Fruit fly (Drosophila melanogaster) whole organism, wandering third instar larva: Measurements from ENCODE around the gene janB.

Experiments
- Abd-B ChIP-seq: fragments of >200 bp; optimal IDR thresholded peaks from 2 replicates; lab custom pipeline; 2017; ENCODE audit warnings: missing biosample characterization, missing genetic modification characterization
- CG32264 ChIP-seq: fragments of 200-800 bp; sonication (Bioruptor generic); optimal IDR thresholded peaks from 2 replicates; lab custom pipeline; 2016; ENCODE audit warnings: missing biosample characterization, missing genetic modification characterization
- CG9705 ChIP-seq: fragments of 200-800 bp; sonication (Bioruptor generic); optimal IDR thresholded peaks from 2 replicates; lab custom pipeline; 2018; ENCODE audit warnings: missing biosample characterization, mild to moderate bottlenecking, missing genetic modification characterization
- CrebA ChIP-seq: fragments of 200-800 bp; sonication (Bioruptor generic); optimal IDR thresholded peaks from 2 replicates; lab custom pipeline; 2016; ENCODE audit warnings: missing biosample characterization, mild to moderate bottlenecking, missing genetic modification characterization, borderline replicate concordance
- Dfd ChIP-seq: fragments of >200 bp; optimal IDR thresholded peaks from 2 replicates; lab custom pipeline; 2017; ENCODE audit warnings: missing biosample characterization, missing genetic modification characterization
- Dif ChIP-seq: fragments of 200-275, 200-300 bp; sonication (Bioruptor generic); optimal IDR thresholded peaks from 2 replicates; lab custom pipeline; 2018; ENCODE audit warnings: missing biosample characterization, missing genetic modification characterization; ENCODE audit not compliant: partially characterized antibody
- GATAd ChIP-seq: sonication (Bioruptor generic); optimal IDR thresholded peaks from 2 replicates; lab custom pipeline; 2016; ENCODE audit warnings: missing biosample characterization, missing genetic modification characterization
- HLH106 ChIP-seq: fragments of 200-800 bp; optimal IDR thresholded peaks from 3 replicates; lab custom pipeline; 2019; ENCODE audit warnings: missing biosample characterization, mild to moderate bottlenecking, missing genetic modification characterization, moderate library complexity
- Hnf4 ChIP-seq: fragments of 200-800 bp; sonication (Bioruptor generic); optimal IDR thresholded peaks from 2 replicates; lab custom pipeline; 2016; ENCODE audit warnings: missing biosample characterization, mild to moderate bottlenecking, missing genetic modification characterization
- Hr78 ChIP-seq: fragments of >200 bp; optimal IDR thresholded peaks from 2 replicates; lab custom pipeline; 2017; ENCODE audit warnings: missing biosample characterization, missing genetic modification characterization
- Hr83 ChIP-seq: fragments of 200-300 bp; sonication (Bioruptor generic); optimal IDR thresholded peaks from 2 replicates; lab custom pipeline; 2016; ENCODE audit warnings: missing biosample characterization, mild to moderate bottlenecking, missing genetic modification characterization, moderate library complexity; ENCODE audit not compliant: poor library complexity, severe bottlenecking
- Jra ChIP-seq: sonication (Bioruptor generic); optimal IDR thresholded peaks from 2 replicates; lab custom pipeline; 2016; ENCODE audit warnings: missing biosample characterization, missing genetic modification characterization
- Mio ChIP-seq: sonication (Bioruptor generic); optimal IDR thresholded peaks from 2 replicates; lab custom pipeline; 2016; ENCODE audit warnings: missing biosample characterization, missing genetic modification characterization
- Myc ChIP-seq: fragments of >200 bp; optimal IDR thresholded peaks from 2 replicates; lab custom pipeline; 2017
- N ChIP-seq: fragments of >200 bp; optimal IDR thresholded peaks from 2 replicates; lab custom pipeline; 2018; ENCODE audit warnings: missing biosample characterization, missing external identifiers, missing genetic modification characterization
- OdsH ChIP-seq: fragments of 200-800 bp; sonication (Bioruptor generic); optimal IDR thresholded peaks from 2 replicates; lab custom pipeline; 2016; ENCODE audit warnings: missing biosample characterization, mild to moderate bottlenecking, missing genetic modification characterization
- Rel ChIP-seq, 2 experiments: fragments of 200-800 bp; sonication (Bioruptor generic) in 1 of 2; optimal IDR thresholded peaks; 2 replicates in 1 of 2; 3 replicates in 1 of 2; lab custom pipeline; 2016 to 2019; ENCODE audit warnings: mild to moderate bottlenecking in 2 of 2, missing biosample characterization in 2 of 2, missing genetic modification characterization in 2 of 2, moderate library complexity in 1 of 2
- Sp1 ChIP-seq: fragments of 200-800 bp; sonication (Bioruptor generic); optimal IDR thresholded peaks from 3 replicates; lab custom pipeline; 2019; ENCODE audit warnings: missing biosample characterization, mild to moderate bottlenecking, missing genetic modification characterization, moderate library complexity
- Vsx2 ChIP-seq: fragments of 200-300, 225-300 bp; sonication (Bioruptor generic); optimal IDR thresholded peaks from 2 replicates; lab custom pipeline; 2018; ENCODE audit warnings: missing biosample characterization, missing genetic modification characterization; ENCODE audit not compliant: partially characterized antibody
- br ChIP-seq: fragments of 200-800 bp; sonication (Bioruptor generic); optimal IDR thresholded peaks from 2 replicates; lab custom pipeline; 2016; ENCODE audit warnings: missing biosample characterization, missing genetic modification characterization
- brk ChIP-seq: fragments of 200-800 bp; sonication (Bioruptor generic); optimal IDR thresholded peaks from 2 replicates; lab custom pipeline; 2016; ENCODE audit warnings: missing biosample characterization, mild to moderate bottlenecking, missing genetic modification characterization
- dl ChIP-seq, 2 experiments: fragments of 175-275, 200-275 bp in 1 of 2; fragments of 200-275 bp in 1 of 2; sonication (Bioruptor generic); optimal IDR thresholded peaks; lab custom pipeline; 2018; ENCODE audit warnings: mild to moderate bottlenecking in 2 of 2, missing biosample characterization in 2 of 2, missing genetic modification characterization in 2 of 2, moderate library complexity in 2 of 2; ENCODE audit not compliant: partially characterized antibody in 2 of 2, insufficient read depth in 1 of 2
- dmrt93B ChIP-seq: fragments of 200-800 bp; sonication (Bioruptor generic); optimal IDR thresholded peaks from 2 replicates; lab custom pipeline; 2018; ENCODE audit warnings: missing biosample characterization, mild to moderate bottlenecking, missing genetic modification characterization
- dsf ChIP-seq: sonication (Bioruptor generic); optimal IDR thresholded peaks from 2 replicates; lab custom pipeline; 2016; ENCODE audit warnings: missing biosample characterization, missing genetic modification characterization, borderline replicate concordance
- ey ChIP-seq: fragments of 200-800 bp; sonication (Bioruptor generic); optimal IDR thresholded peaks from 2 replicates; lab custom pipeline; 2016; ENCODE audit warnings: missing biosample characterization, missing genetic modification characterization
- foxo ChIP-seq, 2 experiments: fragments of 200-800 bp; sonication (Bioruptor generic); optimal IDR thresholded peaks; 2 replicates in 1 of 2; 3 replicates in 1 of 2; lab custom pipeline; 2016 to 2017; ENCODE audit warnings: missing biosample characterization in 2 of 2, missing genetic modification characterization in 2 of 2
- fru ChIP-seq: fragments of 200-800 bp; sonication (Bioruptor generic); optimal IDR thresholded peaks from 3 replicates; lab custom pipeline; 2016; ENCODE audit warnings: missing biosample characterization, mild to moderate bottlenecking, missing genetic modification characterization
- h ChIP-seq: fragments of 200-800 bp; sonication (Bioruptor generic); optimal IDR thresholded peaks from 3 replicates; lab custom pipeline; 2016; ENCODE audit warnings: missing biosample characterization, mild to moderate bottlenecking, missing genetic modification characterization
- jim ChIP-seq: fragments of 175-275, 200-325 bp; sonication (Bioruptor generic); optimal IDR thresholded peaks from 2 replicates; lab custom pipeline; 2016; ENCODE audit warnings: missing biosample characterization, mild to moderate bottlenecking, missing genetic modification characterization
- lola ChIP-seq: fragments of >200 bp; optimal IDR thresholded peaks from 2 replicates; lab custom pipeline; 2017; ENCODE audit warnings: missing biosample characterization, missing genetic modification characterization
- pan ChIP-seq: fragments of >200 bp; optimal IDR thresholded peaks from 2 replicates; lab custom pipeline; 2017
- psq ChIP-seq: fragments of 200-800 bp; sonication (Bioruptor generic); optimal IDR thresholded peaks from 3 replicates; lab custom pipeline; 2017; ENCODE audit warnings: missing biosample characterization, mild to moderate bottlenecking, missing genetic modification characterization, moderate library complexity
- rgr ChIP-seq: fragments of 200-800 bp; sonication (Bioruptor generic); optimal IDR thresholded peaks from 3 replicates; lab custom pipeline; 2016; ENCODE audit warnings: missing biosample characterization, mild to moderate bottlenecking, missing genetic modification characterization
- sage ChIP-seq: fragments of 200-800 bp; sonication (Bioruptor generic); optimal IDR thresholded peaks from 2 replicates; lab custom pipeline; 2016; ENCODE audit warnings: missing biosample characterization, mild to moderate bottlenecking, missing genetic modification characterization
- sv ChIP-seq: fragments of 200-800 bp; sonication (Bioruptor generic); optimal IDR thresholded peaks from 3 replicates; lab custom pipeline; 2016; ENCODE audit warnings: missing biosample characterization, missing genetic modification characterization
- tai ChIP-seq: sonication (Bioruptor generic); optimal IDR thresholded peaks from 2 replicates; lab custom pipeline; 2016; ENCODE audit warnings: missing biosample characterization, missing genetic modification characterization
- usp ChIP-seq: fragments of >200 bp; optimal IDR thresholded peaks from 2 replicates; lab custom pipeline; 2017; ENCODE audit warnings: missing biosample characterization, missing genetic modification characterization
- woc ChIP-seq: sonication (Bioruptor generic); optimal IDR thresholded peaks from 2 replicates; lab custom pipeline; 2016; ENCODE audit warnings: missing biosample characterization, mild to moderate bottlenecking, missing genetic modification characterization

The janB gene

dm6 chr3R:30059944-30060343, 21.4 kb upstream of the janB start:
- TF ChIP-seq fru (GFP tag; lab: Kevin White, UChicago) (no peak), Rel (GFP tag; optimal IDR thresholded peaks at IDR 0.05; lab: Kevin White, UChicago) (no peak), Rel (tag; optimal IDR thresholded peaks at IDR 0.05; lab: Kevin White, UChicago) (no peak), CrebA (GFP tag; lab: Kevin White, UChicago) (no peak), Sp1 (GFP tag; lab: Kevin White, UChicago) (no peak), Hr78 (GFP tag; lab: Kevin White, UChicago) (no peak), CG9705 (GFP tag; lab: Kevin White, UChicago) (no peak), GATAd (GFP tag; lab: Kevin White, UChicago) (no peak), Myc (no peak), sv (GFP tag; lab: Kevin White, UChicago) (no peak), dl (GFP tag; optimal IDR thresholded peaks at IDR 0.05; lab: Kevin White, UChicago; ENCODE audit: insufficient read depth in 1 of 2, partially characterized antibody in 2 of 2) (no peak), foxo (GFP tag; optimal IDR thresholded peaks at IDR 0.05; lab: Kevin White, UChicago) (no peak)

dm6 chr3R:30058057-30058868, 19.7 kb upstream of the janB start, which contains the start of gene sima:
TSS of gene sima (plus strand) at chr3R:30058311.
- no peak for TF ChIP-seq jim (GFP tag; lab: Kevin White, UChicago)
- TF ChIP-seq GATAd (GFP tag; lab: Kevin White, UChicago): no peak
- TF ChIP-seq foxo (GFP tag; optimal IDR thresholded peaks at IDR 0.05; lab: Kevin White, UChicago): peak in 1 of 2 experiments; percentile 28
- TF ChIP-seq Jra: no peak
- TF ChIP-seq Hr83: peak; percentile 9
- no peak for TF ChIP-seq Rel (GFP tag; optimal IDR thresholded peaks at IDR 0.05; lab: Kevin White, UChicago)
- peak; percentile 27 for TF ChIP-seq Rel (tag; optimal IDR thresholded peaks at IDR 0.05; lab: Kevin White, UChicago)
- TF ChIP-seq CG9705 (GFP tag; lab: Kevin White, UChicago): no peak
- TF ChIP-seq Dif (GFP tag; lab: Kevin White, UChicago): no peak
- TF ChIP-seq Mio (GFP tag; lab: Kevin White, UChicago): no peak
- TF ChIP-seq dmrt93B (GFP tag; lab: Kevin White, UChicago): no peak
- TF ChIP-seq sv (GFP tag; lab: Kevin White, UChicago): no peak
- TF ChIP-seq psq (GFP tag; lab: Kevin White, UChicago): peak; percentile 96
- no peak for TF ChIP-seq OdsH (GFP tag; lab: Kevin White, UChicago)
- no peak for TF ChIP-seq CG32264 (GFP tag; lab: Kevin White, UChicago)
- TF ChIP-seq Hnf4 (GFP tag; lab: Kevin White, UChicago): peak; percentile 21
- TF ChIP-seq fru (GFP tag; lab: Kevin White, UChicago): no peak
- TF ChIP-seq brk (GFP tag; lab: Kevin White, UChicago): no peak
- TF ChIP-seq rgr (GFP tag; lab: Kevin White, UChicago): peak; percentile 34
- no peak for TF ChIP-seq Myc
- TF ChIP-seq N (GFP tag; lab: Kevin White, UChicago): no peak
- no peak for TF ChIP-seq CrebA (GFP tag; lab: Kevin White, UChicago)
- TF ChIP-seq Hr78 (GFP tag; lab: Kevin White, UChicago): no peak
- no peak for TF ChIP-seq lola (GFP tag; lab: Kevin White, UChicago)
- no peak for TF ChIP-seq sage (GFP tag; lab: Kevin White, UChicago)
- no peak for TF ChIP-seq Abd-B (GFP tag; lab: Kevin White, UChicago)
- no peak for TF ChIP-seq br
- no peak for TF ChIP-seq tai (GFP tag; lab: Kevin White, UChicago)
- TF ChIP-seq Sp1 (GFP tag; lab: Kevin White, UChicago): peak; percentile 5
- TF ChIP-seq usp: no peak
- TF ChIP-seq Dfd (GFP tag; lab: Kevin White, UChicago): no peak
- TF ChIP-seq pan (lab: Kevin White, UChicago): no peak
- no peak for TF ChIP-seq ey (GFP tag; lab: Kevin White, UChicago)
- TF ChIP-seq woc (GFP tag; lab: Kevin White, UChicago): peak; percentile 72
- TF ChIP-seq dsf (GFP tag; lab: Kevin White, UChicago): no peak
- TF ChIP-seq dl (GFP tag; optimal IDR thresholded peaks at IDR 0.05; lab: Kevin White, UChicago; ENCODE audit: insufficient read depth in 1 of 2, partially characterized antibody in 2 of 2): no peak
- peak; percentile 22 for TF ChIP-seq HLH106 (tag; lab: Kevin White, UChicago)
- TF ChIP-seq h: peak; percentile 38
- TF ChIP-seq Vsx2 (GFP tag; lab: Kevin White, UChicago): no peak
